Fruit fly (Drosophila melanogaster): Measurements from ENCODE around the gene Prp40.
A peak's percentile ranks its signal among the peaks of the same experiment; 100 is the strongest.

Prp40 gene

DNA sequence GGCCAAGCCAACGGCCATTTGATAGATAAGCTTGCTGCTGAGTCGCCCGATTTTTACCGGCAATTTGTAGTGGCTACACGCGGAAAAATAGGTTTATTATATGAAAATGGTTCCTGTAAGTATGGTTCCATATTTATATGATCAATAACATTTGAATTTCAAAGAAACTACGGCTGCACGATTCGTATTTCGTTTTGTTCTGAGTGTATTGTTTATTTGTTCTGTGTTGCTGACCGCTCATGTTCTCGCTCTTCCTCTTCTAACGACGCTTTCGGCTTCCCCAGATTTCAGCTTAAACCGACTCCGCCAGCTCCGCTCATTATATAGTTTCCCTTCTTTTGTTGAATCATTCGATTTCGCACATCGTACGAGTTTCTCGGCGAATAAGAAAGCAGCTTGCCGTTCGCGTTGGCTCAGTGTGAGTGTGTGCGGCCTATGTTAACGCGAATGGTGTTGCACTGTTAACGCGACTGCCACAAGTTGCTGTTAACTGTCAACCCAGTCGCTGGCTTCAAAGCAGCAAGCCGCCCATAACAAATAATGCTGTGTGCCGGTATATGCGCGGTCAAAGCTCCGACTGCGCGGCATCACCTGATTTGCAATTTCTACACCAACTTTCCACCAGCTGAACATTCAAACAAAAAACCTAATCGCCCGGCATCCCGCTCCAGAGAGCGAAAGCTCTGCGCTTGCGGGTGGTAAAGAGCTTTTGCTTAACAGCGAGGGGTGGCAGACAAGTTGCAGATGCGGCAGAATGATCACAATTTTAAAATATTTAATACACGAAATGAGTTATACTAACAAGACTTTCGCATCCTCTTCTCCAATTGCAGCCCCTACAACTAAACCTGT lies 36.0 kb downstream of the Prp40 start (continued):
- TF ChIP-seq Poxn (GFP tag; IDR thresholded peaks at IDR 0.05) (no peak), CG7357 (GFP tag; IDR thresholded peaks at IDR 0.05) (no peak), croc (GFP tag; conservative IDR thresholded peaks at IDR 0.05) (no peak), CG9727 (GFP tag; optimal IDR thresholded peaks at IDR 0.05) (peak; percentile 38), pnt (GFP tag; optimal IDR thresholded peaks at IDR 0.05) (no peak), zfh1 (GFP tag; IDR thresholded peaks at IDR 0.05) (peak; percentile 44; the same call in 1 of the 3 replicates), CG2875 (GFP tag; optimal IDR thresholded peaks at IDR 0.05) (no peak), lola (GFP tag; optimal IDR thresholded peaks at IDR 0.05) (no peak), CG4707 (GFP tag; optimal IDR thresholded peaks at IDR 0.05) (no peak), Xbp1 (GFP tag; optimal IDR thresholded peaks at IDR 0.05) (peak; percentile 11), chif (GFP tag; optimal IDR thresholded peaks at IDR 0.05) (no peak), pum (GFP tag; optimal IDR thresholded peaks at IDR 0.05) (no peak), hkb (optimal IDR thresholded peaks at IDR 0.05) (peak; percentile 100), hkb (GFP tag; IDR thresholded peaks at IDR 0.05) (no peak; the same call in 1 of the 2 replicates), Pdp1 (GFP tag; optimal IDR thresholded peaks at IDR 0.05) (peak in 1 of 2 experiments; percentile 23), hbn (GFP tag; IDR thresholded peaks at IDR 0.05; ENCODE audit: partially characterized antibody) (no peak), wor (GFP tag; IDR thresholded peaks at IDR 0.05) (no peak), Asciz (GFP tag; optimal IDR thresholded peaks at IDR 0.05) (no peak), E2f1 (GFP tag; IDR thresholded peaks at IDR 0.05) (peak; percentile 35; the same call in 1 of the 2 replicates), crol (GFP tag; IDR thresholded peaks at IDR 0.05) (no peak), sd (tag; optimal IDR thresholded peaks at IDR 0.05) (no peak), sens-2 (GFP tag; IDR thresholded peaks at IDR 0.05) (no peak), BEAF-32 (GFP tag; optimal IDR thresholded peaks at IDR 0.05) (no peak), pan (optimal IDR thresholded peaks at IDR 0.05) (no peak), pan (GFP tag; optimal IDR thresholded peaks at IDR 0.05 in 1 of 2, IDR thresholded peaks at IDR 0.05 in 1 of 2) (no peak), Side (GFP tag; optimal IDR thresholded peaks at IDR 0.05) (no peak), peb (GFP tag; IDR thresholded peaks at IDR 0.05) (no peak), CG7987 (GFP tag; optimal IDR thresholded peaks at IDR 0.05) (no peak), nom (GFP tag; optimal IDR thresholded peaks at IDR 0.05) (no peak), pho (GFP tag; optimal IDR thresholded peaks at IDR 0.05) (no peak), dimm (GFP tag; IDR thresholded peaks at IDR 0.05) (no peak), CG8281 (tag; optimal IDR thresholded peaks at IDR 0.05) (no peak), toy (GFP tag; IDR thresholded peaks at IDR 0.05) (no peak), CG8924 (tag; optimal IDR thresholded peaks at IDR 0.05) (no peak), CG31224 (GFP tag; IDR thresholded peaks at IDR 0.05) (no peak; the same call in 1 of the 2 replicates), Tbp (GFP tag; optimal IDR thresholded peaks at IDR 0.05) (no peak), CG17361 (GFP tag; IDR thresholded peaks at IDR 0.05) (no peak), CG11504 (tag; optimal IDR thresholded peaks at IDR 0.05) (peak; percentile 27), maf-S (GFP tag; optimal IDR thresholded peaks at IDR 0.05) (peak; percentile 29), chn (GFP tag; optimal IDR thresholded peaks at IDR 0.05) (peak; percentile 37), sqz (GFP tag; optimal IDR thresholded peaks at IDR 0.05) (no peak), gfzf (GFP tag; optimal IDR thresholded peaks at IDR 0.05) (no peak), lab (GFP tag; optimal IDR thresholded peaks at IDR 0.05) (no peak), CG17802 (tag; optimal IDR thresholded peaks at IDR 0.05) (no peak), p53 (GFP tag; optimal IDR thresholded peaks at IDR 0.05) (no peak), al (GFP tag; IDR thresholded peaks at IDR 0.05) (peak; percentile 58), sim (GFP tag; IDR thresholded peaks at IDR 0.05) (no peak), bcd (GFP tag; optimal IDR thresholded peaks at IDR 0.05) (peak; percentile 21), Bteb2 (GFP tag; optimal IDR thresholded peaks at IDR 0.05) (no peak), CG16863 (GFP tag; optimal IDR thresholded peaks at IDR 0.05) (no peak)
